Worm (Caenorhabditis elegans) whole organism, young adult: ENCODE data around the gene lron-14.
A peak's percentile ranks its signal among the peaks of the same experiment; 100 is the strongest.

Experiments used
- B0336.3 ChIP-seq: fragments of 200-800 bp; sonication (Bioruptor generic); IDR thresholded peaks from 2 replicates; pipeline ENCODE4 v1.3.6; 2022; ENCODE audit warnings: missing genetic modification characterization, missing compliant biosample characterization
- F10E7.11 ChIP-seq: sonication (generic microtip); optimal IDR thresholded peaks from 2 replicates; lab custom pipeline; 2017; ENCODE audit warnings: mild to moderate bottlenecking, missing genetic modification characterization, moderate library complexity, missing compliant biosample characterization
- F23B12.7 ChIP-seq: sonication (generic microtip); optimal IDR thresholded peaks from 2 replicates; lab custom pipeline; 2017; ENCODE audit warnings: missing genetic modification characterization, mild to moderate bottlenecking, missing compliant biosample characterization, antibody characterized with exemption, moderate library complexity; ENCODE audit not compliant: insufficient read depth
- F49E8.2 ChIP-seq: sonication (generic microtip); optimal IDR thresholded peaks from 3 replicates; lab custom pipeline; 2017; ENCODE audit warnings: missing genetic modification characterization, mild to moderate bottlenecking, missing compliant biosample characterization, antibody characterized with exemption, moderate library complexity; ENCODE audit not compliant: insufficient read depth
- K11D2.4 ChIP-seq: fragments of 200-800 bp; sonication (Bioruptor generic); IDR thresholded peaks from 2 replicates; pipeline ENCODE4 v1.3.6; 2022; ENCODE audit warnings: missing genetic modification reagents, missing genetic modification characterization, missing compliant biosample characterization
- T26A5.8 ChIP-seq: sonication (generic microtip); optimal IDR thresholded peaks from 2 replicates; lab custom pipeline; 2016; ENCODE audit warnings: missing genetic modification characterization, missing compliant biosample characterization
- Y53F4B.3 ChIP-seq: fragments of 200-800 bp; sonication (Bioruptor generic); IDR thresholded peaks from 2 replicates; pipeline ENCODE4 v1.3.6; 2022; ENCODE audit warnings: missing genetic modification reagents, missing genetic modification characterization, missing compliant biosample characterization
- Y95B8A.8 ChIP-seq: fragments of 200-800 bp; sonication (Bioruptor generic); IDR thresholded peaks from 2 replicates; pipeline ENCODE4 v1.3.6; 2022; ENCODE audit warnings: missing genetic modification reagents, missing genetic modification characterization, missing compliant biosample characterization
- aptf-2 ChIP-seq: fragments of 200-800 bp; sonication (Bioruptor generic); conservative IDR thresholded peaks from 2 replicates; pipeline ENCODE4 v1.3.6; 2022; ENCODE audit warnings: missing genetic modification reagents, missing genetic modification characterization, missing compliant biosample characterization
- aptf-3 ChIP-seq: fragments of 200-800 bp; sonication (Bioruptor generic); IDR thresholded peaks from 2 replicates; pipeline ENCODE4 v1.3.6; 2022; ENCODE audit warnings: missing genetic modification characterization, missing compliant biosample characterization
- attf-3 ChIP-seq: fragments of 200-800 bp; sonication (Bioruptor generic); conservative IDR thresholded peaks from 2 replicates; pipeline ENCODE4 v1.3.6; 2022; ENCODE audit warnings: missing genetic modification reagents, missing genetic modification characterization, missing compliant biosample characterization
- bed-2 ChIP-seq: fragments of 200-800 bp; sonication (Bioruptor generic); IDR thresholded peaks from 2 replicates; pipeline ENCODE4 v1.3.6; 2022; ENCODE audit warnings: missing genetic modification reagents, missing genetic modification characterization, missing compliant biosample characterization
- ceh-27 ChIP-seq: fragments of 200-800 bp; sonication (Bioruptor generic); optimal IDR thresholded peaks from 2 replicates; lab custom pipeline; 2018; ENCODE audit warnings: mild to moderate bottlenecking, missing genetic modification characterization, moderate library complexity, missing compliant biosample characterization
- ceh-91 ChIP-seq: fragments of 200-800 bp; sonication (Bioruptor generic); IDR thresholded peaks from 2 replicates; pipeline ENCODE4 v1.3.6; 2022; ENCODE audit warnings: missing genetic modification reagents, missing genetic modification characterization, missing compliant biosample characterization
- dox-1 ChIP-seq: fragments of 200-800 bp; sonication (Bioruptor generic); IDR thresholded peaks from 2 replicates; pipeline ENCODE4 v1.3.6; 2022; ENCODE audit warnings: missing genetic modification reagents, missing genetic modification characterization, missing compliant biosample characterization
- dpl-1 ChIP-seq: fragments of 150-350 bp; optimal IDR thresholded peaks from 2 replicates; lab custom pipeline; 2014; ENCODE audit warnings: missing biosample characterization, missing genetic modification reagents, missing genetic modification characterization
- efl-1 ChIP-seq: fragments of 150-350 bp; optimal IDR thresholded peaks from 2 replicates; lab custom pipeline; 2014; ENCODE audit warnings: missing biosample characterization, missing genetic modification reagents, missing genetic modification characterization
- him-1 ChIP-seq: sonication (generic microtip); optimal IDR thresholded peaks from 2 replicates; lab custom pipeline; 2016; ENCODE audit warnings: missing genotype, missing genetic modification reagents, missing genetic modification characterization, missing compliant biosample characterization
- hlh-26 ChIP-seq: fragments of 200-800 bp; sonication (Bioruptor generic); conservative IDR thresholded peaks from 2 replicates; pipeline ENCODE4 v1.3.6; 2022; ENCODE audit warnings: missing genetic modification reagents, missing genetic modification characterization, missing compliant biosample characterization
- hmg-1.2 ChIP-seq: fragments of 200-800 bp; sonication (Bioruptor generic); IDR thresholded peaks from 2 replicates; pipeline ENCODE4 v1.3.6; 2022; ENCODE audit warnings: missing genetic modification reagents, missing genetic modification characterization, missing compliant biosample characterization
- hmg-20 ChIP-seq: fragments of 200-800 bp; sonication (Bioruptor generic); IDR thresholded peaks from 2 replicates; pipeline ENCODE4 v1.3.6; 2022; ENCODE audit warnings: missing genetic modification reagents, missing genetic modification characterization, missing compliant biosample characterization
- lin-35 ChIP-seq, 3 experiments: fragments of 150-350 bp in 2 of 3; sonication (generic microtip) in 1 of 3; optimal IDR thresholded peaks; 2 replicates each; lab custom pipeline; 2014 to 2018; ENCODE audit warnings: missing biosample characterization in 3 of 3, missing genetic modification characterization in 3 of 3, missing genetic modification reagents in 3 of 3
- lsl-1 ChIP-seq: fragments of 200-800 bp; sonication (Bioruptor generic); optimal IDR thresholded peaks from 2 replicates; lab custom pipeline; 2018; ENCODE audit warnings: mild to moderate bottlenecking, missing genetic modification characterization, moderate library complexity, missing compliant biosample characterization
- madf-10 ChIP-seq: sonication (generic microtip); optimal IDR thresholded peaks from 2 replicates; lab custom pipeline; 2016; ENCODE audit warnings: mild to moderate bottlenecking, missing genetic modification characterization, missing compliant biosample characterization
- madf-3 ChIP-seq: fragments of 200-800 bp; sonication (Bioruptor generic); IDR thresholded peaks from 2 replicates; pipeline ENCODE4 v1.3.6; 2022; ENCODE audit warnings: missing genetic modification reagents, missing genetic modification characterization, missing compliant biosample characterization
- madf-8 ChIP-seq: fragments of 200-800 bp; sonication (Bioruptor generic); conservative IDR thresholded peaks from 2 replicates; pipeline ENCODE4 v1.3.6; 2022; ENCODE audit warnings: missing genetic modification reagents, missing genetic modification characterization, missing compliant biosample characterization
- nfyb-1 ChIP-seq: fragments of 200-800 bp; sonication (Bioruptor generic); IDR thresholded peaks from 2 replicates; pipeline ENCODE4 v1.3.6; 2022; ENCODE audit warnings: missing genetic modification reagents, missing genetic modification characterization, missing compliant biosample characterization
- nhr-179 ChIP-seq: sonication (generic microtip); optimal IDR thresholded peaks from 2 replicates; lab custom pipeline; 2016; ENCODE audit warnings: mild to moderate bottlenecking, missing genetic modification characterization, missing compliant biosample characterization
- nhr-27 ChIP-seq: fragments of 200-800 bp; sonication (Bioruptor generic); optimal IDR thresholded peaks from 2 replicates; lab custom pipeline; 2018; ENCODE audit warnings: mild to moderate bottlenecking, missing genetic modification characterization, moderate library complexity, missing compliant biosample characterization
- pbrm-1 ChIP-seq: fragments of 200-800 bp; sonication (Bioruptor generic); IDR thresholded peaks from 2 replicates; pipeline ENCODE4 v1.3.6; 2022; ENCODE audit warnings: missing genetic modification reagents, missing genetic modification characterization, missing compliant biosample characterization
- rec-8 ChIP-seq, 2 experiments: sonication (generic microtip); optimal IDR thresholded peaks; 2 replicates each; lab custom pipeline; 2016; ENCODE audit warnings: mild to moderate bottlenecking in 2 of 2, missing genetic modification characterization in 2 of 2, missing genetic modification reagents in 2 of 2, missing genotype in 2 of 2, missing biosample characterization in 1 of 2, missing compliant biosample characterization in 1 of 2, moderate library complexity in 1 of 2
- sea-2 ChIP-seq: fragments of 200-800 bp; sonication (Bioruptor generic); IDR thresholded peaks from 2 replicates; pipeline ENCODE4 v1.3.6; 2022; ENCODE audit warnings: missing genetic modification characterization, missing compliant biosample characterization
- snpc-1.1 ChIP-seq: sonication (generic microtip); optimal IDR thresholded peaks from 2 replicates; lab custom pipeline; 2017; ENCODE audit warnings: missing genetic modification characterization, mild to moderate bottlenecking, missing compliant biosample characterization, antibody characterized with exemption, moderate library complexity, missing genotype, missing genetic modification reagents; ENCODE audit not compliant: insufficient read depth
- snpc-1.3 ChIP-seq: sonication (generic microtip); optimal IDR thresholded peaks from 2 replicates; lab custom pipeline; 2017; ENCODE audit warnings: missing genetic modification characterization, mild to moderate bottlenecking, missing compliant biosample characterization, antibody characterized with exemption, moderate library complexity, missing genotype, missing genetic modification reagents; ENCODE audit not compliant: insufficient read depth
- snpc-3.4 ChIP-seq: sonication (generic microtip); optimal IDR thresholded peaks from 2 replicates; lab custom pipeline; 2017; ENCODE audit warnings: missing genetic modification characterization, mild to moderate bottlenecking, missing compliant biosample characterization, antibody characterized with exemption, moderate library complexity, missing genotype, missing genetic modification reagents
- snpc-4 ChIP-seq, 5 experiments: fragments of 150-350 bp in 1 of 5; sonication (generic microtip) in 4 of 5; optimal IDR thresholded peaks; 2 replicates each; lab custom pipeline; 2014 to 2018; ENCODE audit warnings: missing genetic modification characterization in 5 of 5, missing biosample characterization in 3 of 5, antibody characterized with exemption in 2 of 5, mild to moderate bottlenecking in 2 of 5, missing compliant biosample characterization in 2 of 5, missing genotype in 2 of 5, moderate library complexity in 2 of 5, missing genetic modification reagents in 1 of 5
- tbp1 ChIP-seq: fragments of 200-800 bp; sonication (Bioruptor generic); optimal IDR thresholded peaks from 2 replicates; lab custom pipeline; 2018; ENCODE audit warnings: mild to moderate bottlenecking, missing genetic modification characterization, missing compliant biosample characterization
- tbx-9 ChIP-seq: sonication (generic microtip); optimal IDR thresholded peaks from 2 replicates; lab custom pipeline; 2016; ENCODE audit warnings: borderline replicate concordance, missing genetic modification characterization, inconsistent platforms, missing compliant biosample characterization
- unc-62 ChIP-seq: fragments of 150-350 bp; optimal IDR thresholded peaks from 2 replicates; lab custom pipeline; 2014; ENCODE audit warnings: missing biosample characterization, missing genetic modification reagents, missing genetic modification characterization
- zim-3 ChIP-seq: sonication (generic microtip); optimal IDR thresholded peaks from 2 replicates; lab custom pipeline; 2017; ENCODE audit warnings: mild to moderate bottlenecking, missing genetic modification characterization, moderate library complexity, missing compliant biosample characterization
- ztf-18 ChIP-seq: sonication (generic microtip); optimal IDR thresholded peaks from 2 replicates; lab custom pipeline; 2016; ENCODE audit warnings: missing genotype, mild to moderate bottlenecking, missing genetic modification characterization, missing compliant biosample characterization
- ztf-22 ChIP-seq: fragments of 200-800 bp; sonication (Bioruptor generic); optimal IDR thresholded peaks from 2 replicates; lab custom pipeline; 2018; ENCODE audit warnings: mild to moderate bottlenecking, missing genetic modification characterization, moderate library complexity, missing compliant biosample characterization
- ztf-26 ChIP-seq: sonication (generic microtip); optimal IDR thresholded peaks from 2 replicates; lab custom pipeline; 2017; ENCODE audit warnings: missing genetic modification characterization, missing compliant biosample characterization

The lron-14 gene

ce11 chrIV:9512836-9513235 is 53.6 kb downstream of the lron-14 start, which contains the start of gene C33A12.3:
TSS of gene C33A12.3 (minus strand) at chrIV:9513002.
- no peak for TF ChIP-seq him-1 (tag; lab: Kevin White, UChicago)
- no peak for TF ChIP-seq ztf-26 (tag; lab: Kevin White, UChicago)
- no peak for TF ChIP-seq ceh-27 (GFP tag; lab: Kevin White, UChicago)
- TF ChIP-seq Y53F4B.3 = no peak
- TF ChIP-seq efl-1 (GFP tag; lab: Kevin White, UChicago) = no peak
- no peak for TF ChIP-seq F49E8.2 (tag; lab: Kevin White, UChicago)
- TF ChIP-seq rec-8 (tag; optimal IDR thresholded peaks at IDR 0.05; lab: Kevin White, UChicago) = no peak
- TF ChIP-seq hmg-20 (GFP tag; lab: Robert Waterston, UW) = no peak
- TF ChIP-seq nhr-179 (tag; lab: Kevin White, UChicago) = no peak
- TF ChIP-seq F10E7.11 = no peak
- TF ChIP-seq F23B12.7 (tag; lab: Kevin White, UChicago) = no peak
- TF ChIP-seq hmg-1.2 (GFP tag; lab: Robert Waterston, UW) = no peak
- TF ChIP-seq nhr-27 (tag; lab: Kevin White, UChicago) = no peak
- no peak for TF ChIP-seq ztf-22 (GFP tag; lab: Kevin White, UChicago)
- no peak for TF ChIP-seq ztf-18 (tag; lab: Kevin White, UChicago)
- TF ChIP-seq tbx-9 (tag; lab: Kevin White, UChicago) = no peak

- TF ChIP-seq snpc-1.3 (tag; lab: Kevin White, UChicago) (peak; percentile 19), dpl-1 (GFP tag; lab: Kevin White, UChicago) (no peak), snpc-1.1 (tag; lab: Kevin White, UChicago) (peak; percentile 96), lsl-1 (peak; percentile 21), madf-8 (0 out of 2 replicates have a peak, but pooled peaks have one; percentile 3), madf-10 (no peak), F23B12.7 (tag; lab: Kevin White, UChicago) (peak; percentile 3), snpc-4 (GFP tag; optimal IDR thresholded peaks at IDR 0.05; lab: Kevin White, UChicago) (peak; percentile 87), snpc-4 (tag; optimal IDR thresholded peaks at IDR 0.05; lab: Kevin White, UChicago) (peak in 3 of 4 experiments; percentile 93 to 97 (median 96)), zim-3 (tag; lab: Kevin White, UChicago) (no peak), B0336.3 (GFP tag; lab: Robert Waterston, UW) (peak; percentile 53; the same call in 1 of the 2 replicates), K11D2.4 (GFP tag; lab: Robert Waterston, UW) (no peak), pbrm-1 (GFP tag; lab: Robert Waterston, UW) (peak; percentile 4; the same call in 1 of the 2 replicates), snpc-3.4 (tag; lab: Kevin White, UChicago) (peak; percentile 93), tbp1 (GFP tag; lab: Kevin White, UChicago) (peak; percentile 47), dox-1 (0 out of 2 replicates have a peak, but pooled peaks have one; percentile 10)
Observed at ce11 chrIV:9511640-9512039, 54.8 kb downstream of the lron-14 start.

ce11 chrIV:9511221-9511638 is 55.2 kb downstream of the lron-14 start:
- TF ChIP-seq madf-3 (peak; percentile 62; the same call in 1 of the 2 replicates), lin-35 (GFP tag; optimal IDR thresholded peaks at IDR 0.05; lab: Kevin White, UChicago) (peak in 1 of 3 experiments; percentile 61), aptf-3 (GFP tag; lab: Robert Waterston, UW) (no peak), aptf-2 (GFP tag; lab: Robert Waterston, UW) (no peak), T26A5.8 (tag; lab: Kevin White, UChicago) (no peak), attf-3 (0 out of 2 replicates have a peak, but pooled peaks have one; percentile 7), tbp1 (GFP tag; lab: Kevin White, UChicago) (peak; percentile 73), sea-2 (GFP tag; lab: Robert Waterston, UW) (no peak), unc-62 (GFP tag; lab: Kevin White, UChicago) (no peak), nfyb-1 (GFP tag; lab: Robert Waterston, UW) (peak; percentile 68; the same call in 1 of the 2 replicates), bed-2 (no peak), F23B12.7 (tag; lab: Kevin White, UChicago) (peak; percentile 17), ceh-91 (GFP tag; lab: Robert Waterston, UW) (no peak), ztf-18 (tag; lab: Kevin White, UChicago) (peak; percentile 2), nhr-27 (tag; lab: Kevin White, UChicago) (no peak), hlh-26 (GFP tag; lab: Robert Waterston, UW) (no peak), lsl-1 (peak; percentile 36), Y95B8A.8 (0 out of 2 replicates have a peak, but pooled peaks have one; percentile 45)
